Fruit fly (Drosophila melanogaster): ENCODE results near the gene CG43102.
A peak's percentile ranks its signal among the peaks of the same experiment; 100 is the strongest.

Gene CG43102

DNA sequence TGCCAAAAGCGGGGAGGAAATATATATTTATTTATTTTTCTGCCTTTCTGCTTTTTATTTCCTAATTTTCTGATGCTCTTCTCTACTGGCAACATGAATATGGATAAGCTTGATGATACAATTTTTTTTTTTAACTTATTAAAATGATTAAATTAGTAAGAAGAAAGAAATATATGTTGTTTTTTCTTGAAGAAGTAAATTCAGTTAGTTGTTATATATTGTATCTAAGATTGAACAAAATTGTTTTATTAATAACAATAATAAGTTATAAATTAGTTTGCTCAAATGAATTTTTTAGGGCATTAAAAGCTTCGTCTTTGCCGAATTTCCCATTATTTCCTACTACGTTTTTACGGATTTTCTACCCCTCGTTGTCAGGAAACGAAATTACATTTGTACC is 36.2 kb upstream of the CG43102 start (continued):
- no peak for TF ChIP-seq HLH4C (GFP tag; IDR thresholded peaks at IDR 0.05; ENCODE audit: partially characterized antibody)
- TF ChIP-seq gcm2 (GFP tag; optimal IDR thresholded peaks at IDR 0.05), result no peak
- TF ChIP-seq CG7556 (GFP tag; optimal IDR thresholded peaks at IDR 0.05), result peak; percentile 18
- TF ChIP-seq Aef1 (GFP tag; IDR thresholded peaks at IDR 0.05), result no peak
- no peak for TF ChIP-seq vnd (GFP tag; IDR thresholded peaks at IDR 0.05; ENCODE audit: partially characterized antibody)
- no peak for TF ChIP-seq CG3847 (GFP tag; IDR thresholded peaks at IDR 0.05)
- TF ChIP-seq Lhr (GFP tag; optimal IDR thresholded peaks at IDR 0.05), result no peak
- TF ChIP-seq CG2712 (tag; optimal IDR thresholded peaks at IDR 0.05), result peak; percentile 5
- TF ChIP-seq CG12942 (GFP tag; optimal IDR thresholded peaks at IDR 0.05), result no peak
- TF ChIP-seq CG9727 (GFP tag; optimal IDR thresholded peaks at IDR 0.05), result no peak
- no peak for TF ChIP-seq CG3726 (GFP tag; IDR thresholded peaks at IDR 0.05)
- TF ChIP-seq fd102C (GFP tag; optimal IDR thresholded peaks at IDR 0.05), result no peak
- peak; percentile 11 for TF ChIP-seq CoRest (tag; optimal IDR thresholded peaks at IDR 0.05)
- TF ChIP-seq Sry-β (GFP tag; optimal IDR thresholded peaks at IDR 0.05), result no peak
- TF ChIP-seq Doc2 (GFP tag; IDR thresholded peaks at IDR 0.05), result no peak
- TF ChIP-seq grau (tag; optimal IDR thresholded peaks at IDR 0.05), result peak; percentile 24
- no peak for TF ChIP-seq E2f1 (GFP tag; IDR thresholded peaks at IDR 0.05)

DNA sequence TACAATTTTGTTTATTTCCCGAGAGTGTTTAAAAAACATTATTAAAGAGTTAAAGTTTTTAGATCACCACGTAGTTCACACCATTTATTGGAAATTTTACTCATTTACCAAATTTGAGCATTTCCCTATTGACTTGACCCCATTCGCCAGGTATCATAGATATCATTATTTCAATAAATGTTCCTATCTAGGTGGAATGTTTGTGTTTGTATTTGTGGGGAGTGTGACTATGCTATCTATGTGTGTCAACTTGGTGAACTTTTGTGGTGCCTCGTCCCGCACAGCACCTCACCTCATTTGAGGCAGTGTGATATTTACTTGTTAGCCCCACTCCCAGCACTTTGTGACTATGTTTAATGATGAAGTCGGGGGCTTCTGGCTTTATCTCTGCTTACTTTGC is 34.4 kb upstream of the CG43102 start:
- TF ChIP-seq Sry-β (GFP tag; optimal IDR thresholded peaks at IDR 0.05), result peak; percentile 18
- no peak for TF ChIP-seq prd (optimal IDR thresholded peaks at IDR 0.05)
- 0 out of 3 replicates have a peak, but pooled peaks have one; percentile 13 for TF ChIP-seq prd (GFP tag; IDR thresholded peaks at IDR 0.05)
- TF ChIP-seq cad (GFP tag; optimal IDR thresholded peaks at IDR 0.05), result no peak
- TF ChIP-seq vfl (GFP tag; optimal IDR thresholded peaks at IDR 0.05), result no peak
- peak; percentile 60 for TF ChIP-seq odd (GFP tag; optimal IDR thresholded peaks at IDR 0.05)
- no peak for TF ChIP-seq CG42726 (GFP tag; IDR thresholded peaks at IDR 0.05; ENCODE audit: partially characterized antibody)
- no peak for TF ChIP-seq CG8089 (GFP tag; optimal IDR thresholded peaks at IDR 0.05)
- TF ChIP-seq sqz (GFP tag; optimal IDR thresholded peaks at IDR 0.05), result peak; percentile 41
- no peak for TF ChIP-seq CG6272 (GFP tag; IDR thresholded peaks at IDR 0.05)
- TF ChIP-seq Kr (GFP tag; optimal IDR thresholded peaks at IDR 0.05), result no peak
- no peak for TF ChIP-seq exex (tag; optimal IDR thresholded peaks at IDR 0.05)
- no peak for TF ChIP-seq CG14050 (GFP tag; IDR thresholded peaks at IDR 0.05)
- no peak for TF ChIP-seq Oli (tag; optimal IDR thresholded peaks at IDR 0.05)
- peak; percentile 30 for TF ChIP-seq Hey (tag; optimal IDR thresholded peaks at IDR 0.05)
- TF ChIP-seq stc (GFP tag; IDR thresholded peaks at IDR 0.05), result no peak
- TF ChIP-seq twi (tag; optimal IDR thresholded peaks at IDR 0.05), result peak; percentile 7
- TF ChIP-seq CG9215 (GFP tag; IDR thresholded peaks at IDR 0.05), result no peak
- TF ChIP-seq crp (GFP tag; optimal IDR thresholded peaks at IDR 0.05), result no peak
- peak; percentile 74 for TF ChIP-seq sens (GFP tag)
- TF ChIP-seq gcm (GFP tag; optimal IDR thresholded peaks at IDR 0.05), result peak; percentile 28
- peak; percentile 28 for TF ChIP-seq CG8924 (tag; optimal IDR thresholded peaks at IDR 0.05)
- TF ChIP-seq CG12391 (tag; optimal IDR thresholded peaks at IDR 0.05), result no peak
- TF ChIP-seq kah (GFP tag; optimal IDR thresholded peaks at IDR 0.05), result peak; percentile 3
- TF ChIP-seq sob (GFP tag; IDR thresholded peaks at IDR 0.05), result no peak
- peak; percentile 48 for TF ChIP-seq CG31441 (GFP tag; IDR thresholded peaks at IDR 0.05)
- peak; percentile 34 for TF ChIP-seq mirr (GFP tag; optimal IDR thresholded peaks at IDR 0.05)
- no peak for TF ChIP-seq Stat92E (GFP tag; optimal IDR thresholded peaks at IDR 0.05)
- TF ChIP-seq Tbp (GFP tag; optimal IDR thresholded peaks at IDR 0.05), result no peak
- no peak for TF ChIP-seq CG6765 (GFP tag; optimal IDR thresholded peaks at IDR 0.05)
- TF ChIP-seq CG17186 (GFP tag; optimal IDR thresholded peaks at IDR 0.05), result no peak
- peak; percentile 11 for TF ChIP-seq Lhr (GFP tag; optimal IDR thresholded peaks at IDR 0.05)
- no peak for TF ChIP-seq klu (GFP tag; IDR thresholded peaks at IDR 0.05)
- peak; percentile 16 for TF ChIP-seq gsb-n (tag; optimal IDR thresholded peaks at IDR 0.05)
- no peak for TF ChIP-seq Jarid2 (GFP tag; optimal IDR thresholded peaks at IDR 0.05)
- peak; percentile 82 for TF ChIP-seq fd64A (GFP tag; optimal IDR thresholded peaks at IDR 0.05)

All from whole organism, embryonic.